Fruit fly (Drosophila melanogaster): Measurements from ENCODE around the gene ine.

ine gene

DNA sequence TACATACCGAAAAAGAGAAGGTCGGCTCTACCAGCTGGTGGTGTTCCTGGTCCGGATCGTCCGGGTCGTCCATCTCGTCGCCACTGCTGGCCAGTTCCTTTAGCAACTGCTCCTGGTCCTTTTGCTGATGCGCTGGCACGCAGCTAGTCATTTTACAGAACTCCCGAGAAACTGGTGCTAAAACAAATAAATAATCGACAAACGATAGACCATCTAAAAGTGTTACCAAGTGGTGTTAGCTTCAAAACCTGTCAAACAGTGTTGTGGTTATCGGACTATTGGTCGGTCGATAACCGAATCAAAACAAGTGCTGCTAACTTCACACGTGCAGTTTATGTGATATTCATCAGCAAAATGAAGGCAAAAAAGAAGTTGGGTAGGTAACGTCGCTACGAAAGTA lies 32.4 kb downstream of the ine start, which contains the start of the genes morgue and Elp3 (continued):
- TF ChIP-seq CG18476 (GFP tag; optimal IDR thresholded peaks at IDR 0.05): no peak
- TF ChIP-seq bbx (GFP tag; IDR thresholded peaks at IDR 0.05; ENCODE audit: partially characterized antibody): peak; percentile 87
- no peak for TF ChIP-seq en (GFP tag; optimal IDR thresholded peaks at IDR 0.05)
- no peak for TF ChIP-seq CkIIα-i1 (GFP tag; IDR thresholded peaks at IDR 0.05)
- TF ChIP-seq zfh1 (GFP tag; IDR thresholded peaks at IDR 0.05): no peak
- TF ChIP-seq dimm (GFP tag; IDR thresholded peaks at IDR 0.05): no peak
- TF ChIP-seq tup (GFP tag; optimal IDR thresholded peaks at IDR 0.05): no peak
- TF ChIP-seq Lpt (GFP tag; optimal IDR thresholded peaks at IDR 0.05): no peak
- no peak for TF ChIP-seq klu (GFP tag; IDR thresholded peaks at IDR 0.05)
- no peak for TF ChIP-seq gcm (GFP tag; optimal IDR thresholded peaks at IDR 0.05)
- TF ChIP-seq YL-1 (GFP tag; optimal IDR thresholded peaks at IDR 0.05): peak; percentile 89
- TF ChIP-seq ase (GFP tag; IDR thresholded peaks at IDR 0.05): no peak
- TF ChIP-seq CG6791 (GFP tag; IDR thresholded peaks at IDR 0.05; ENCODE audit: partially characterized antibody): peak; percentile 77
- TF ChIP-seq CTCF (GFP tag; optimal IDR thresholded peaks at IDR 0.05): no peak
- peak; percentile 89 for TF ChIP-seq dm (GFP tag; optimal IDR thresholded peaks at IDR 0.05)
- no peak for TF ChIP-seq CG6175 (GFP tag; IDR thresholded peaks at IDR 0.05)
- TF ChIP-seq Stat92E (GFP tag; optimal IDR thresholded peaks at IDR 0.05): peak in 1 of 3 experiments; percentile 23
- TF ChIP-seq Scr (GFP tag; IDR thresholded peaks at IDR 0.05; ENCODE audit: partially characterized antibody): peak; percentile 70
- TF ChIP-seq slbo (GFP tag; IDR thresholded peaks at IDR 0.05): no peak
- TF ChIP-seq mirr (GFP tag; optimal IDR thresholded peaks at IDR 0.05): peak; percentile 14
- TF ChIP-seq CG2199 (GFP tag; IDR thresholded peaks at IDR 0.05): no peak
- peak; percentile 73 for TF ChIP-seq Med (GFP tag)
- TF ChIP-seq CG14667 (GFP tag; IDR thresholded peaks at IDR 0.05): no peak
- no peak for TF ChIP-seq Dbx (GFP tag; IDR thresholded peaks at IDR 0.05)
- TF ChIP-seq CG13296 (GFP tag; optimal IDR thresholded peaks at IDR 0.05): no peak
- peak; percentile 5 for TF ChIP-seq nmo (GFP tag; optimal IDR thresholded peaks at IDR 0.05)
- TF ChIP-seq nau (GFP tag; optimal IDR thresholded peaks at IDR 0.05): no peak
- TF ChIP-seq br (optimal IDR thresholded peaks at IDR 0.05): no peak
- TF ChIP-seq MBD-R2 (GFP tag; IDR thresholded peaks at IDR 0.05): peak; percentile 84
- TF ChIP-seq CG4730 (GFP tag; IDR thresholded peaks at IDR 0.05): no peak
- no peak for TF ChIP-seq MTF-1 (GFP tag; optimal IDR thresholded peaks at IDR 0.05; ENCODE audit: borderline replicate concordance)
- no peak for TF ChIP-seq CG30431 (GFP tag; optimal IDR thresholded peaks at IDR 0.05)
- peak; percentile 34 for TF ChIP-seq Myb (GFP tag; optimal IDR thresholded peaks at IDR 0.05)
- no peak for TF ChIP-seq CG13775 (GFP tag; optimal IDR thresholded peaks at IDR 0.05)
- no peak for TF ChIP-seq CG8089 (GFP tag; optimal IDR thresholded peaks at IDR 0.05)
- no peak for TF ChIP-seq bowl (GFP tag; IDR thresholded peaks at IDR 0.05)
- TF ChIP-seq CG2120 (GFP tag; optimal IDR thresholded peaks at IDR 0.05): no peak
- TF ChIP-seq Meics (GFP tag; optimal IDR thresholded peaks at IDR 0.05): no peak
- TF ChIP-seq lbe (GFP tag; optimal IDR thresholded peaks at IDR 0.05): no peak
- no peak for TF ChIP-seq BtbVII (GFP tag; optimal IDR thresholded peaks at IDR 0.05)
- peak; percentile 51 for TF ChIP-seq CG15514 (GFP tag; optimal IDR thresholded peaks at IDR 0.05)
- no peak for TF ChIP-seq CG11247 (GFP tag; IDR thresholded peaks at IDR 0.05)
- no peak for TF ChIP-seq CG10543 (GFP tag; optimal IDR thresholded peaks at IDR 0.05)
- no peak for TF ChIP-seq Bteb2 (GFP tag; optimal IDR thresholded peaks at IDR 0.05)
- TF ChIP-seq CG17186 (GFP tag; optimal IDR thresholded peaks at IDR 0.05): no peak
- no peak for TF ChIP-seq CG17328 (GFP tag; IDR thresholded peaks at IDR 0.05)
- no peak for TF ChIP-seq twi (tag; optimal IDR thresholded peaks at IDR 0.05)
- no peak for TF ChIP-seq tll (GFP tag; optimal IDR thresholded peaks at IDR 0.05)
- TF ChIP-seq run (tag; optimal IDR thresholded peaks at IDR 0.05): no peak
- no peak for TF ChIP-seq CG12219 (GFP tag; optimal IDR thresholded peaks at IDR 0.05)
- no peak for TF ChIP-seq CG17568 (GFP tag; optimal IDR thresholded peaks at IDR 0.05)
- peak; percentile 82 for TF ChIP-seq Bgb (GFP tag; IDR thresholded peaks at IDR 0.05; ENCODE audit: partially characterized antibody)
